Fruit fly (Drosophila melanogaster) whole organism, pupa: ENCODE measurements around the gene CG34284.

Source experiments
- CG10348 ChIP-seq: fragments of 200-800 bp; sonication (Bioruptor generic); IDR thresholded peaks from 2 replicates; pipeline ENCODE4 v1.3.6; 2022; ENCODE audit warnings: missing biosample characterization, missing genetic modification characterization
- CG12605 ChIP-seq: fragments of 200-800 bp; sonication (Bioruptor generic); IDR thresholded peaks from 2 replicates; pipeline ENCODE4 v1.3.6; 2022; ENCODE audit warnings: missing biosample characterization, missing genetic modification characterization
- CG13204 ChIP-seq: fragments of 200-800 bp; sonication (Bioruptor generic); optimal IDR thresholded peaks from 2 replicates; lab custom pipeline; 2018; ENCODE audit warnings: missing biosample characterization, mild to moderate bottlenecking, missing genetic modification characterization, moderate library complexity
- CG14655 ChIP-seq: fragments of 200-800 bp; sonication (Bioruptor generic); optimal IDR thresholded peaks from 3 replicates; lab custom pipeline; 2017; ENCODE audit warnings: mild to moderate bottlenecking, missing biosample characterization, missing genetic modification reagents, missing genetic modification characterization
- CG15710 ChIP-seq: fragments of 200-800 bp; sonication (Bioruptor generic); optimal IDR thresholded peaks from 2 replicates; lab custom pipeline; 2018; ENCODE audit warnings: missing biosample characterization, mild to moderate bottlenecking, missing genetic modification characterization, moderate library complexity
- CG17806 ChIP-seq: fragments of 200-800 bp; sonication (Bioruptor generic); optimal IDR thresholded peaks from 2 replicates; lab custom pipeline; 2018; ENCODE audit warnings: missing biosample characterization, mild to moderate bottlenecking, missing genetic modification characterization, moderate library complexity
- CG32121 ChIP-seq: fragments of 200-800 bp; sonication (Bioruptor generic); IDR thresholded peaks from 2 replicates; pipeline ENCODE4 v1.3.6; 2022; ENCODE audit warnings: missing biosample characterization, missing genetic modification characterization
- CG34367 ChIP-seq: fragments of 200-800 bp; sonication (Bioruptor generic); optimal IDR thresholded peaks from 2 replicates; lab custom pipeline; 2018; ENCODE audit warnings: missing biosample characterization, mild to moderate bottlenecking, missing genetic modification characterization
- CG4496 ChIP-seq: fragments of 200-800 bp; sonication (Bioruptor generic); IDR thresholded peaks from 3 replicates; pipeline ENCODE4 v1.3.6; 2022; ENCODE audit warnings: missing biosample characterization, missing genetic modification characterization
- CG8159 ChIP-seq: fragments of 200-800 bp; sonication (Bioruptor generic); optimal IDR thresholded peaks from 3 replicates; lab custom pipeline; 2018; ENCODE audit warnings: missing biosample characterization, mild to moderate bottlenecking, missing genetic modification characterization, moderate library complexity
- CG8301 ChIP-seq: fragments of 200-800 bp; sonication (Bioruptor generic); optimal IDR thresholded peaks from 2 replicates; lab custom pipeline; 2018; ENCODE audit warnings: missing biosample characterization, mild to moderate bottlenecking, missing genetic modification characterization
- CG9948 ChIP-seq: fragments of 200-800 bp; sonication (Bioruptor generic); optimal IDR thresholded peaks from 2 replicates; lab custom pipeline; 2018; ENCODE audit warnings: missing biosample characterization, mild to moderate bottlenecking, missing genetic modification characterization, moderate library complexity
- D1 ChIP-seq: fragments of 200-800 bp; sonication (Bioruptor generic); optimal IDR thresholded peaks from 2 replicates; lab custom pipeline; 2018; ENCODE audit warnings: missing biosample characterization, mild to moderate bottlenecking, missing genetic modification characterization, moderate library complexity
- EcR ChIP-seq: fragments of 200-800 bp; sonication (Bioruptor generic); optimal IDR thresholded peaks from 3 replicates; lab custom pipeline; 2019; ENCODE audit warnings: missing biosample characterization, missing genetic modification characterization, mild to moderate bottlenecking, moderate library complexity, missing genetic modification reagents
- Ets98B ChIP-seq: fragments of 200-800 bp; sonication (Bioruptor generic); IDR thresholded peaks from 2 replicates; pipeline ENCODE4 v1.3.6; 2022; ENCODE audit warnings: missing biosample characterization, missing genetic modification characterization
- Pif1A ChIP-seq: fragments of 200-800 bp; sonication (Bioruptor generic); optimal IDR thresholded peaks from 3 replicates; lab custom pipeline; 2016; ENCODE audit warnings: missing biosample characterization, missing genetic modification characterization
- Pif1B ChIP-seq: fragments of 200-800 bp; sonication (Bioruptor generic); optimal IDR thresholded peaks from 3 replicates; lab custom pipeline; 2016; ENCODE audit warnings: missing biosample characterization, missing genetic modification characterization
- Snoo ChIP-seq: fragments of 200-800 bp; sonication (Bioruptor generic); optimal IDR thresholded peaks from 3 replicates; lab custom pipeline; 2017; ENCODE audit warnings: missing biosample characterization, mild to moderate bottlenecking, missing genetic modification characterization, inconsistent platforms
- fd96Ca ChIP-seq: fragments of 200-800 bp; sonication (Bioruptor generic); IDR thresholded peaks from 3 replicates; pipeline ENCODE4 v1.3.6; 2022; ENCODE audit warnings: missing biosample characterization, missing genetic modification characterization
- gl ChIP-seq: fragments of 200-800 bp; sonication (Bioruptor generic); optimal IDR thresholded peaks from 2 replicates; lab custom pipeline; 2018; ENCODE audit warnings: missing biosample characterization, mild to moderate bottlenecking, missing genetic modification characterization
- rn ChIP-seq: fragments of 200-800 bp; sonication (Bioruptor generic); IDR thresholded peaks from 2 replicates; pipeline ENCODE4 v1.3.6; 2022; ENCODE audit warnings: missing biosample characterization, missing genetic modification characterization

The CG34284 gene

dm6 chr3R:18897821-18898220 is 4.9 kb downstream of the CG34284 start, which contains the start of gene CG14297:
Gene CG14297 (plus strand): TSS chr3R:18898121.
- TF ChIP-seq Pif1A (GFP tag; lab: Kevin White, UChicago) (no peak), fd96Ca (no peak), CG12605 (GFP tag; lab: Robert Waterston, UW) (no peak), CG14655 (no peak), gl (no peak), CG13204 (GFP tag; lab: Kevin White, UChicago) (no peak), EcR (no peak), D1 (tag; lab: Kevin White, UChicago) (no peak)
- TF ChIP-seq, all 21 proteins: peak for 0

DNA sequence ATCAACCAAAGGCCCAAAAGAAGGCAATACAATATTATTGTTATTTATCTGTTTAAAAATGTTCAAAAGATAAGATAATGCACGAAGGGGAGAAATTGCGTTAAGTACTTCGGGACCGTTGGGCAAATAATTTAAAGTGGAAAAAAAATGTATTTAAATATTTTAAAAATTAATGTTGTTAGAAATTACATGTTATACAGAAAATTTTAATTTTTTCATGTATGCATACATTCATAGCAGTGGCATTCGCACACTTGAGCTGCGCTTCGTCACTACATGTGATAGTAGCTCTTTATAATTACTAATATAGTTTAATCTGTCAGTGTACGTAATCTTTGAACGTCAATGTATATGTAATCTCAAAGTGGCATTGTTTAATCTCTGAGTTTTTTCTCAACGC is 7.5 kb downstream of the CG34284 start:
- TF ChIP-seq Snoo (tag; lab: Kevin White, UChicago) (no peak), Pif1A (GFP tag; lab: Kevin White, UChicago) (no peak), CG32121 (GFP tag; lab: Robert Waterston, UW) (no peak), CG34367 (tag; lab: Kevin White, UChicago) (no peak), fd96Ca (no peak), CG13204 (GFP tag; lab: Kevin White, UChicago) (no peak), CG14655 (no peak), CG8159 (tag; lab: Kevin White, UChicago) (no peak), CG9948 (no peak), gl (no peak), CG12605 (GFP tag; lab: Robert Waterston, UW) (no peak), CG4496 (GFP tag; lab: Robert Waterston, UW) (no peak), CG17806 (tag; lab: Kevin White, UChicago) (no peak), Ets98B (no peak), CG15710 (tag; lab: Kevin White, UChicago) (no peak), CG8301 (no peak), Pif1B (no peak), D1 (tag; lab: Kevin White, UChicago) (no peak), CG10348 (no peak)

DNA sequence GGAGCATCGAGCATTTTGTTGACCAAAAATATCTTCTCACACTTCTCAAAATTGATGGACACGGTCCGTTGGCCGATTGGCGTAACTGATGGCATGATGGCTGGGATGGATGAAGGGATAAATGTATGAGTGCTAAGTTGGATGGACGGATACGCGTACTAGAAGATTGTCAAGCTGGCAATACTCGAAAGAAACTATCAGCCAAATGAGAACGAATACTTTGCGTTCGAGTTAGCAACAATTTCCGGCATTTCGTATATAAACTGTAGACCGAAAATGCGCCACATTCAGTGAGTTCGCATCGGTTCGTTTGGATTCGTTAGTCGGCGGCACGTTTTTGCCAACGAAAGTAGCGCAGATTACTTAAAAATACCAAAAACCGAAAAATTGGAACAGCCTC is 27.5 kb downstream of the CG34284 start, which contains the start of gene CG14298:
Gene CG14298 (plus strand): TSS at position 301 of the 400 bp plus-strand sequence.
- TF ChIP-seq Ets98B, result no peak
- no peak for TF ChIP-seq fd96Ca
- TF ChIP-seq CG13204 (GFP tag; lab: Kevin White, UChicago), result no peak
- TF ChIP-seq CG8301, result no peak
- TF ChIP-seq gl, result no peak
- TF ChIP-seq CG14655, result no peak
- TF ChIP-seq CG4496 (GFP tag; lab: Robert Waterston, UW), result no peak
- TF ChIP-seq CG12605 (GFP tag; lab: Robert Waterston, UW), result no peak
- no peak for TF ChIP-seq CG32121 (GFP tag; lab: Robert Waterston, UW)
- no peak for TF ChIP-seq rn
